Worm (Caenorhabditis elegans) whole organism, young adult: ENCODE measurements around the gene clc-20.

ENCODE experiments used
- F10E7.11 ChIP-seq: sonication (generic microtip); optimal IDR thresholded peaks from 2 replicates; lab custom pipeline; 2017; ENCODE audit warnings: mild to moderate bottlenecking, missing genetic modification characterization, moderate library complexity, missing compliant biosample characterization
- T07F8.4 ChIP-seq: sonication (generic microtip); optimal IDR thresholded peaks from 2 replicates; lab custom pipeline; 2016; ENCODE audit warnings: mild to moderate bottlenecking, missing genetic modification characterization, moderate library complexity, missing compliant biosample characterization
- atf-7 ChIP-seq: sonication (generic microtip); optimal IDR thresholded peaks from 2 replicates; lab custom pipeline; 2017; ENCODE audit warnings: mild to moderate bottlenecking, missing genetic modification characterization, missing compliant biosample characterization
- hmg-1.2 ChIP-seq: fragments of 200-800 bp; sonication (Bioruptor generic); IDR thresholded peaks from 2 replicates; pipeline ENCODE4 v1.3.6; 2022; ENCODE audit warnings: missing genetic modification reagents, missing genetic modification characterization, missing compliant biosample characterization
- unc-62 ChIP-seq: fragments of 150-350 bp; optimal IDR thresholded peaks from 2 replicates; lab custom pipeline; 2014; ENCODE audit warnings: missing biosample characterization, missing genetic modification reagents, missing genetic modification characterization

- no peak for TF ChIP-seq F10E7.11 (tag; lab: Kevin White, UChicago)
- no peak for TF ChIP-seq atf-7 (tag; lab: Kevin White, UChicago)
- TF ChIP-seq unc-62 (GFP tag; lab: Kevin White, UChicago), result no peak
- no peak for TF ChIP-seq T07F8.4
- TF ChIP-seq hmg-1.2 (GFP tag; lab: Robert Waterston, UW), result no peak
Observed at ce11 chrIII:845485-845884, 26.9 kb upstream of the clc-20 start, which contains the start of gene K02F3.2.
